Worm (Caenorhabditis elegans): Measurements from ENCODE around the gene F52E1.9.

Gene F52E1.9

ce11 chrV:8410406-8410805, 7.9 kb upstream of the F52E1.9 start, which contains the start of gene F52E1.2:
TSS of gene F52E1.2 (plus strand) at chrV:8410595.
- TF ChIP-seq cog-1 (tag; optimal IDR thresholded peaks at IDR 0.05): no peak
- TF ChIP-seq ztf-29 (GFP tag; IDR thresholded peaks at IDR 0.05): no peak
- no peak for TF ChIP-seq klf-2 (GFP tag; conservative IDR thresholded peaks at IDR 0.05)
- no peak for TF ChIP-seq flt-1 (GFP tag; IDR thresholded peaks at IDR 0.05)
- TF ChIP-seq ref-1 (GFP tag; conservative IDR thresholded peaks at IDR 0.05): no peak
- no peak for TF ChIP-seq T22C8.4 (GFP tag; IDR thresholded peaks at IDR 0.05)
- no peak for TF ChIP-seq tab-1 (GFP tag; IDR thresholded peaks at IDR 0.05)
- no peak for TF ChIP-seq ztf-23 (GFP tag; IDR thresholded peaks at IDR 0.05)
- no peak for TF ChIP-seq med-1 (GFP tag; optimal IDR thresholded peaks at IDR 0.05; ENCODE audit: insufficient read depth)

DNA sequence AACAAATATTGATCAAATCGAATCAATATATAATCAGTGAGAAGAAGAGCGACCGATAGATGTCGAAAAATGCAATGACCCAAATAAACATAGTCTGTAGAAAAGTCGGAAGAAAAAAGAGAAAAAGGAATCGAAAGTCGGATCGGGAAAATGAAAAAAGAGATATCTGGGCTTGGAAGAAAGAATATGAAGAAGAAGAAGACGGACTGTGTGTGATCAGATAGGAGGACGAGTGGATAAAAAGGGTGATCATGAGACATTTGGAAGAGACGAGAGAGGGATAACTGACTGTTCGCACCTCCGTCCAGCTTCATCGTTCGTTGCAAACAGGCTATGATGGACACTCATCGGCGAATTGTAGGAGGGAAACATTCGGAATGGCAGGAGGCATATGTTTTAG, 7.1 kb upstream of the F52E1.9 start:
- TF ChIP-seq T22C8.4 (GFP tag; IDR thresholded peaks at IDR 0.05) (no peak), cog-1 (tag; optimal IDR thresholded peaks at IDR 0.05) (no peak), ztf-23 (GFP tag; IDR thresholded peaks at IDR 0.05) (no peak), tab-1 (GFP tag; IDR thresholded peaks at IDR 0.05) (no peak), klf-2 (GFP tag; conservative IDR thresholded peaks at IDR 0.05) (no peak), ref-1 (GFP tag; conservative IDR thresholded peaks at IDR 0.05) (no peak), med-1 (GFP tag; optimal IDR thresholded peaks at IDR 0.05; ENCODE audit: insufficient read depth) (no peak), flt-1 (GFP tag; IDR thresholded peaks at IDR 0.05) (no peak), ztf-29 (GFP tag; IDR thresholded peaks at IDR 0.05) (no peak)

ce11 chrV:8406911-8407310, 4.4 kb upstream of the F52E1.9 start:
- TF ChIP-seq tab-1 (GFP tag; IDR thresholded peaks at IDR 0.05) (no peak), flt-1 (GFP tag; IDR thresholded peaks at IDR 0.05) (0 out of 2 replicates have a peak, but pooled peaks have one; percentile 21), cog-1 (tag; optimal IDR thresholded peaks at IDR 0.05) (no peak)

ce11 chrV:8406155-8406554, 3.7 kb upstream of the F52E1.9 start:
- no peak for TF ChIP-seq ztf-23 (GFP tag; IDR thresholded peaks at IDR 0.05)

- TF ChIP-seq tab-1 (GFP tag; IDR thresholded peaks at IDR 0.05) (no peak), ztf-23 (GFP tag; IDR thresholded peaks at IDR 0.05) (no peak), T22C8.4 (GFP tag; IDR thresholded peaks at IDR 0.05) (no peak), med-1 (GFP tag; optimal IDR thresholded peaks at IDR 0.05; ENCODE audit: insufficient read depth) (no peak), flt-1 (GFP tag; IDR thresholded peaks at IDR 0.05) (no peak), klf-2 (GFP tag; conservative IDR thresholded peaks at IDR 0.05) (no peak), ztf-29 (GFP tag; IDR thresholded peaks at IDR 0.05) (no peak), cog-1 (tag; optimal IDR thresholded peaks at IDR 0.05) (no peak), ref-1 (GFP tag; conservative IDR thresholded peaks at IDR 0.05) (no peak)
Observed at ce11 chrV:8404339-8404738, 1.9 kb upstream of the F52E1.9 start.

ce11 chrV:8403916-8404315, 1.4 kb upstream of the F52E1.9 start:
- TF ChIP-seq ztf-23 (GFP tag; IDR thresholded peaks at IDR 0.05) (no peak), cog-1 (tag; optimal IDR thresholded peaks at IDR 0.05) (no peak), ztf-29 (GFP tag; IDR thresholded peaks at IDR 0.05) (no peak), tab-1 (GFP tag; IDR thresholded peaks at IDR 0.05) (no peak), med-1 (GFP tag; optimal IDR thresholded peaks at IDR 0.05; ENCODE audit: insufficient read depth) (no peak)

- TF ChIP-seq cog-1 (tag; optimal IDR thresholded peaks at IDR 0.05) (no peak), tab-1 (GFP tag; IDR thresholded peaks at IDR 0.05) (no peak), ref-1 (GFP tag; conservative IDR thresholded peaks at IDR 0.05) (no peak)
Observed at ce11 chrV:8403152-8403551, 683 bp upstream of the F52E1.9 start.

- TF ChIP-seq med-1 (GFP tag; optimal IDR thresholded peaks at IDR 0.05; ENCODE audit: insufficient read depth) (no peak), flt-1 (GFP tag; IDR thresholded peaks at IDR 0.05) (no peak), ztf-23 (GFP tag; IDR thresholded peaks at IDR 0.05) (no peak)
Observed at ce11 chrV:8401267-8401666, 1.2 kb downstream of the F52E1.9 start.

- no peak for TF ChIP-seq T22C8.4 (GFP tag; IDR thresholded peaks at IDR 0.05)
- TF ChIP-seq cog-1 (tag; optimal IDR thresholded peaks at IDR 0.05): no peak
- no peak for TF ChIP-seq ref-1 (GFP tag; conservative IDR thresholded peaks at IDR 0.05)
- TF ChIP-seq ztf-29 (GFP tag; IDR thresholded peaks at IDR 0.05): no peak
Observed at ce11 chrV:8400808-8401207, 1.7 kb downstream of the F52E1.9 start.

ce11 chrV:8394357-8394850, 8.1 kb downstream of the F52E1.9 start, which contains the start of the genes pho-6 and F52E1.3:
TSS of gene pho-6 (minus strand) at chrV:8394457.
TSS of gene F52E1.3 (plus strand) at chrV:8394800.
- TF ChIP-seq klf-2 (GFP tag; conservative IDR thresholded peaks at IDR 0.05): no peak
- no peak for TF ChIP-seq tab-1 (GFP tag; IDR thresholded peaks at IDR 0.05)
- no peak for TF ChIP-seq ztf-29 (GFP tag; IDR thresholded peaks at IDR 0.05)
- TF ChIP-seq T22C8.4 (GFP tag; IDR thresholded peaks at IDR 0.05): no peak
- TF ChIP-seq cog-1 (tag; optimal IDR thresholded peaks at IDR 0.05): no peak
- no peak for TF ChIP-seq ztf-23 (GFP tag; IDR thresholded peaks at IDR 0.05)
- no peak for TF ChIP-seq med-1 (GFP tag; optimal IDR thresholded peaks at IDR 0.05; ENCODE audit: insufficient read depth)
- TF ChIP-seq flt-1 (GFP tag; IDR thresholded peaks at IDR 0.05): no peak
- TF ChIP-seq ref-1 (GFP tag; conservative IDR thresholded peaks at IDR 0.05): no peak

- no peak for TF ChIP-seq ztf-23 (GFP tag; IDR thresholded peaks at IDR 0.05)
Observed at ce11 chrV:8389307-8389706, 13.2 kb downstream of the F52E1.9 start.

- TF ChIP-seq T22C8.4 (GFP tag; IDR thresholded peaks at IDR 0.05) (no peak), ztf-29 (GFP tag; IDR thresholded peaks at IDR 0.05) (no peak), tab-1 (GFP tag; IDR thresholded peaks at IDR 0.05) (no peak), ztf-23 (GFP tag; IDR thresholded peaks at IDR 0.05) (no peak), ref-1 (GFP tag; conservative IDR thresholded peaks at IDR 0.05) (no peak), klf-2 (GFP tag; conservative IDR thresholded peaks at IDR 0.05) (no peak), med-1 (GFP tag; optimal IDR thresholded peaks at IDR 0.05; ENCODE audit: insufficient read depth) (no peak)
Observed at ce11 chrV:8387056-8387455, 15.4 kb downstream of the F52E1.9 start, which contains the start of gene gcy-7. TSS of gene gcy-7 (plus strand) at chrV:8387356.
